Fruit fly (Drosophila melanogaster) whole organism, prepupa: ENCODE results near the gene CG14075.

ENCODE experiments used
- CG15336 ChIP-seq: fragments of 200-800 bp; sonication (Bioruptor generic); IDR thresholded peaks from 2 replicates; pipeline ENCODE4 v1.3.6; 2022; ENCODE audit warnings: missing biosample characterization, missing genetic modification characterization
- Lpt ChIP-seq: fragments of 200-800 bp; sonication (Bioruptor generic); optimal IDR thresholded peaks from 3 replicates; lab custom pipeline; 2016; ENCODE audit warnings: missing biosample characterization, missing genetic modification characterization
- eg ChIP-seq: fragments of 200-800 bp; sonication (Bioruptor generic); IDR thresholded peaks from 3 replicates; pipeline ENCODE4 v1.3.6; 2022; ENCODE audit warnings: missing biosample characterization, missing genetic modification characterization
- pdm3 ChIP-seq: fragments of 200-800 bp; sonication (Bioruptor generic); optimal IDR thresholded peaks from 3 replicates; lab custom pipeline; 2016; ENCODE audit warnings: missing biosample characterization, missing genetic modification characterization
- spab ChIP-seq: fragments of 200-800 bp; sonication (Bioruptor generic); optimal IDR thresholded peaks from 2 replicates; lab custom pipeline; 2017; ENCODE audit warnings: missing biosample characterization, mild to moderate bottlenecking, missing genetic modification characterization, missing genetic modification reagents
- ss ChIP-seq, 2 experiments: fragments of 200-800 bp; sonication (Bioruptor generic); optimal IDR thresholded peaks; 2 replicates in 1 of 2; 3 replicates in 1 of 2; lab custom pipeline; 2017 to 2018; ENCODE audit warnings: mild to moderate bottlenecking in 2 of 2, missing biosample characterization in 2 of 2, missing genetic modification characterization in 2 of 2, moderate library complexity in 1 of 2

DNA sequence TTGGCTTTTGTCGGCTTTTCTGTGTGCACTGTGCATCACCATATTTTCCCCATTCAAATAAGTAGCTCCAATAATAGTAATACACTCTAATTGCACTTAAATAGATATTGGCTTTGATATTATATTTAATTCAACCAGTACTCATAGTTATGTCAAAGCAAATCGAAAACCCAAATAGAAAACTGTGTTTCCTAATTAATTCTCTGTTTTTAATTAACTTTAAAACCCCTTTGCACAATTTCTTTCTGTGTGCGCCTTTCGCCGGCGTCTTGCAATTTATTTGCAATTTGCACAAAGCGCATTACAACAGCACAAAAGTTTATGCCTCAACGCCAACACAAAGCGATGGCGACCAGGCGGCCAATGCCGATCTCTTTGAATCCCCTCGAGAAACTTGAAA, 26.4 kb downstream of the CG14075 start:
- TF ChIP-seq Lpt (GFP tag; lab: Kevin White, UChicago): peak; percentile 64
- TF ChIP-seq ss (GFP tag; optimal IDR thresholded peaks at IDR 0.05; lab: Kevin White, UChicago): no peak
- TF ChIP-seq pdm3 (GFP tag; lab: Kevin White, UChicago): peak; percentile 65
- peak; percentile 81 for TF ChIP-seq CG15336
- TF ChIP-seq eg (GFP tag; lab: Robert Waterston, UW): peak; percentile 64
- TF ChIP-seq spab (GFP tag; lab: Kevin White, UChicago): no peak
